Worm (Caenorhabditis elegans) whole organism, L4/young adult: ENCODE measurements around the gene zipt-7.2.

Experiments
- W03F9.2 ChIP-seq: fragments of 150-350 bp; optimal IDR thresholded peaks from 2 replicates; lab custom pipeline; 2014; ENCODE audit warnings: missing biosample characterization, missing genetic modification characterization
- dao-5 ChIP-seq: sonication (generic microtip); optimal IDR thresholded peaks from 2 replicates; lab custom pipeline; 2016; ENCODE audit warnings: missing genotype, missing genetic modification characterization, moderate library complexity, missing compliant biosample characterization
- him-1 ChIP-seq: sonication (generic microtip); optimal IDR thresholded peaks from 2 replicates; lab custom pipeline; 2016; ENCODE audit warnings: missing genotype, missing genetic modification reagents, missing genetic modification characterization, missing compliant biosample characterization

The zipt-7.2 gene

ce11 chrX:15507830-15508347 is at the start of gene zipt-7.2:
Gene zipt-7.2 (minus strand): TSS chrX:15507880.
- TF ChIP-seq dao-5 (tag; lab: Kevin White, UChicago) (no peak), W03F9.2 (tag; lab: Kevin White, UChicago) (no peak), him-1 (no peak)

DNA sequence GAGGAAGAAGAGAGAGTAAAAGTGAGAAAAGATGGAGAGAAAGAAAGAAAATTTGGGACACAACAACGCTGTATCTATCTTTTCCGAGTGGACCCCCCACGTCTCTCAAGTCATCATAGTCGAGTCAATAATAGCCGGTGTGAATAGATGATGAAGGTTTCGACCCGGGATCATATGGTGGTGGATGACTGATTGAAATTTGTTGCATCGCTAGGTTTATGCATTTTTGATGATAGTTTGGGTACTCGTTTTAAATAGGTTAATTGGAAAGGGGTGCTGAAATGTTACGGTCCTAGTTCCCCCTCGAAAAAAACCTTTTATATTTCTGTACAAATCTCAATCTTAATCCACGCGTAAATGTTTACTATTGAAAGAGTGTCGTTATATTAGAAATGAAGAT is 47.8 kb upstream of the zipt-7.2 start:
- TF ChIP-seq W03F9.2 (tag; lab: Kevin White, UChicago) (no peak), dao-5 (tag; lab: Kevin White, UChicago) (no peak), him-1 (no peak)

DNA sequence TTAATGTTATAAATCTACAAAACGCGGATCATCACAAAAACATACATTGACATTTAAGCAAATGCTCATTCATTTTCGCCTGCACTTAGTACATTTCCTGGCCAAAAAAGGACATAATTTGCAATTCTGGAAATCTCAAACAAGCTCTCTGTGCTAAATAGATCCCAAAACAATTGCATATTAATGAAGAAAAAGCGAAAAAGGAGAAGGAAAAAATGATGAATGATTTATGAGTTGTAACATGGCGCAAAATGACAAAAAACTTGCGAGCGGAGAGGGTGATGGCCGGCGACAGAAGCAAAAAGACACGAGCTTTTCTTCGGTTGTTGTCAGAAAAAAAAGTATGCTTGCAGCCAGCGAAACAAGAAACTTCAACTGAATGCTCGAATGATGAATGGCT is 47.2 kb upstream of the zipt-7.2 start:
- TF ChIP-seq dao-5 (tag; lab: Kevin White, UChicago) (no peak), him-1 (no peak), W03F9.2 (tag; lab: Kevin White, UChicago) (no peak)

ce11 chrX:15552024-15552769 is 44.5 kb upstream of the zipt-7.2 start:
- TF ChIP-seq W03F9.2 (tag; lab: Kevin White, UChicago) = no peak
- TF ChIP-seq dao-5 (tag; lab: Kevin White, UChicago) = no peak

DNA sequence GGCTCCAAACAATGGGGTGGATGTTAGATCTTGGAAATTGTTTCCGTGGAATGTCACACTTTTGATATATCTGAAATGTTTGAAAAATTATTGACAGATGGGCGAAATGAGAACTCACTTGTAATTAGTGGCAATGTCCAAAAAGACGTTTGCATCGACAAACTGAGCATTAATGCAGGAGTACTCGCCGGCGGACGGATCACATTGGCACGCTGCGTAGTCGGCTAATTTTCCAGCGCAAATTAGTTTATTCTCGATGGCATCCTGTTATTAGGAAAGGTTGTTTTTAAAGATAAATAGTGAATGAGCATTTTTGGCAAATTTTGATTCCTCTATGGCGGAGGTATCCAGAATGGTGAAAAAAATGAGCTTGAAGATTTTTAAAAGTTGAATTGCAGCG is 43.1 kb upstream of the zipt-7.2 start:
- no peak for TF ChIP-seq W03F9.2 (tag; lab: Kevin White, UChicago)
- TF ChIP-seq dao-5 (tag; lab: Kevin White, UChicago) = no peak
- no peak for TF ChIP-seq him-1

DNA sequence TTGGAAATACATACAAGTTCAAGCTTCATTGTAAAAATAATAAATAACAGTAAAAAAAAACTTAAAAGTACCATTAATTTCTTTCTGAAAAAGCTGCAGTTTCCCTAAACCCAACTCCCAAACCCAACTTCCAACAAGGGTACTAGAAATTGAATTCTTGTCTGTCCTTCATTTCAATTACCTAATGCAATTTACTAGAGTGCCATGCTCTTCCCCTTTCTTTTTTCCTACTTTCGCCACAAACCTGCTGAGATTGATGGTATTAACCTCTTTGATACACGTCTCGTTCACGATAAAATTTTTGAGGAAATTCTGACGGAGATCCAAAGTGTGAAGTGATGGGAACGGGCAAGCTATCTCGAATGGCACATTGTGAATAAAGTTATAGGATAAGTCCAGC is 40.2 kb upstream of the zipt-7.2 start:
- no peak for TF ChIP-seq dao-5 (tag; lab: Kevin White, UChicago)
- no peak for TF ChIP-seq W03F9.2 (tag; lab: Kevin White, UChicago)
- no peak for TF ChIP-seq him-1

- TF ChIP-seq W03F9.2 (tag; lab: Kevin White, UChicago) (no peak), dao-5 (tag; lab: Kevin White, UChicago) (no peak), him-1 (no peak)
These were observed 39.3 kb upstream of the zipt-7.2 start for ce11 chrX:15546943-15547342.

DNA sequence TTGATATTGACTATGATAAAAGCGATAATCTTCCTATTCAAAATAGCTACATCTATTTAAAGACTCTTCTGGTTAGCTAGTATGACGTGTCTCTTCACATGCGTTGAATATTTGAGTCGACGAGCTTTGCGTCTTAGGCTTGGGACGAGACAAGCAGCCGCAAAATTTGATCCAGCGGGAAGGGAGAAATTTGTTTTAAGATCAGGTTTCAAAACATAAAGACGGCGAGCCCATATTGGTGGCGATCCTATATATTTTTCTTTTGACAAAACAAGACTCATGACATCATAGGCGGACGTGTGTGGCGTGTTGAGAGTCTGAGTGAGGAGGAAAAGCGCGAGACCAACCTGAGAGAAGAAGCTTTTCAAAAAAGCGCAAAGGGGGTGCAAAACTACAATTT is 37.8 kb upstream of the zipt-7.2 start:
- TF ChIP-seq dao-5 (tag; lab: Kevin White, UChicago) (no peak), W03F9.2 (tag; lab: Kevin White, UChicago) (no peak), him-1 (no peak)

DNA sequence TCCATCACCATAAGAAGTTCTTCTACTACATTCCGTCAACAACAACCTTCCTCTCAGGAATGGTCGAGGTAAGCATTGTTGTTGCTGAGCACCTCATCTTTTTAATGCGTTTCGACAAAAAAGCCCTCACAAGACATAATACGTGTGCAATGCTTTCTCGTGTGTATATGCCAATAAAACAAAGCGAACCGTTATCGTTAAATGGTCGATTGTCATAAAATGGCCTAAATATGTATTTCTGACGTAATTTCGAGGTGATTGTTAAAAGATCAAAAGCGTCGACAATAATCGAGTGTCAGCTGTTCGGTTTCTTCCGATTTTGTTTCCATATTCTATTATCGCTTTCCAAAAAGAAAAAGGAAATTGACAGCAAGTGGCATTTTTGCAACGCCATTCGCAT is 37.0 kb upstream of the zipt-7.2 start:
- no peak for TF ChIP-seq W03F9.2 (tag; lab: Kevin White, UChicago)
- TF ChIP-seq him-1 = no peak
- no peak for TF ChIP-seq dao-5 (tag; lab: Kevin White, UChicago)

- no peak for TF ChIP-seq dao-5 (tag; lab: Kevin White, UChicago)
- no peak for TF ChIP-seq him-1
- TF ChIP-seq W03F9.2 (tag; lab: Kevin White, UChicago) = no peak
These were observed 33.8 kb upstream of the zipt-7.2 start for ce11 chrX:15541437-15541836.

DNA sequence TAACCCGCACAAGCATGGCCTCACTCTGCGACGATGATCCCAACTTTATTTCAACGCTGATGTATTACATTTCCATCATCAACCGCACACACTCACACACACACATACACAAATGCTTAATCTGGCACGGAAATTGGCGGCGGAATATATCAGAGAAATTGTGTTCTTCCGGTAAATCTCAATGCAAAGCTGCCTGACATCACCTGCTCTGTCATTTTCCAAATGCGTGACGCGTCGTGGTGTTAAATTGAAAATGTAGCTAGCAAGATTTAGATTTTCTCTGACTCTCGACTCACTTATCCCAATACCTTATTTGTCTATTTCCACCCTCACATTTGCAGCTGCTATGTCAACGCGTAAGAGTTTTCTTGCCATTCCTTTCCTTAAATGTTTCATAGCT is 31.6 kb upstream of the zipt-7.2 start:
- TF ChIP-seq W03F9.2 (tag; lab: Kevin White, UChicago) (no peak), him-1 (no peak), dao-5 (tag; lab: Kevin White, UChicago) (no peak)

DNA sequence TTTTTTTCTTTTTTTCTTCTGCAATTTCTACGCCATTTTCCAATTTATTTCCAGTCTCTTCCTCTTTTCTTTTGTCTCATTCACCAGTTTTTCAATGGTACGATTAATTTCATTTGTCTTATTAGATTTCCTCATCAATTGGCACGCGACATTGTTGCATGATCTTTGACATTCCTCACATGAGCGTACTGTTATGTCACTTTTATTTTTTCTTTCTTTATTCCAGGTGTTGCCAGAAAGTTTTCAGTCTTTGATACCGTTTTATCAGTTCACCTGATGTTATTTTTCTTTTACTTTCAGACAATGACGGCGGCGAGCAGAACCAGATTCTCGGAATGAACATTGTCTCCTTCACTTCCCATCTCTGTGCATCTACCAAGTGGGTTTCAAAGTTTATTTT is 29.7 kb upstream of the zipt-7.2 start, which contains the start of the genes olrn-1 and C02C6.14:
Gene olrn-1 (plus strand): TSS at position 301 of the 400 bp plus-strand sequence.
Gene C02C6.14 (plus strand): TSS at position 304 of the 400 bp plus-strand sequence.
- TF ChIP-seq W03F9.2 (tag; lab: Kevin White, UChicago) = no peak
- TF ChIP-seq him-1 = no peak
- TF ChIP-seq dao-5 (tag; lab: Kevin White, UChicago) = no peak

DNA sequence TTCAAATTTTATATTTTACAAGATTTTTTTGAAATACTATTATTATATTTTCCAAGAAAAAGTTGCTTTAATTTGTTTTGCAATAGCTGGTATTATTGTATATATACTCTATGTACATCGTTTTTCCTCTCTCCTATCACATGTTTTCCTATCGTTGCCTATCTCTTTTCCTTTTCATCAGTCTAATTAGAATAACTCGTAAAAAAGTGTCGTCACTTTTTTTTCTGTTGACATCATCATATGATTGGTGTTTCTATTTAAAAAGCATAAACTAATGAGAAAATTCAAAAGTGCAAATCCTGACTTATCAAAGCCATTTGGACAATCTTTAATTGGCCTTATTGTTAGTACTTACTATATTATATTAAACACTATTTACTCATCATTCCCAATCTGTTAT is 28.3 kb upstream of the zipt-7.2 start:
- TF ChIP-seq dao-5 (tag; lab: Kevin White, UChicago) = no peak
- no peak for TF ChIP-seq him-1
- TF ChIP-seq W03F9.2 (tag; lab: Kevin White, UChicago) = no peak

DNA sequence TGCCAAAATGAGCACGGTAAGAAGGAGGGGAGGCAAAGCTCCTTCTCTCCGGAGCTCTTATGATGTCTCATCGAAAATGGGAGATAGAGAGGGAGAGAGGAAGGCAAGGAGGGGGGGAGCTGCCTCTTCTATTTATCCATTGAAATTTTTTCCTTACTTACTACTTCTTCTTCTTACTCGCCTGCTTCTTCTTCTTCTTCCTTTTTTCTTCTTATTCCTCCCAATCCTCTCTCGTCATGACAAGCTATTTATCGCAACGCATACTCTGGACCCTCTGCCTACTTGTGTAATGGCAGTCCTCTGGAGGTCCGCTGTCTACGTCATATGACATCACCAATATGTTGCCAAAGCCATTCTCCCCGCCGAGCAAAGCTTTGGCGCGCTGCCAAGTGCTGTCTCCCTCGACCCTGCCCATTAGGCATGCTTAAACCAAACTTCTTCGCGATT is 27.5 kb upstream of the zipt-7.2 start:
- TF ChIP-seq W03F9.2 (tag; lab: Kevin White, UChicago) = no peak
- peak; percentile 72 for TF ChIP-seq him-1

DNA sequence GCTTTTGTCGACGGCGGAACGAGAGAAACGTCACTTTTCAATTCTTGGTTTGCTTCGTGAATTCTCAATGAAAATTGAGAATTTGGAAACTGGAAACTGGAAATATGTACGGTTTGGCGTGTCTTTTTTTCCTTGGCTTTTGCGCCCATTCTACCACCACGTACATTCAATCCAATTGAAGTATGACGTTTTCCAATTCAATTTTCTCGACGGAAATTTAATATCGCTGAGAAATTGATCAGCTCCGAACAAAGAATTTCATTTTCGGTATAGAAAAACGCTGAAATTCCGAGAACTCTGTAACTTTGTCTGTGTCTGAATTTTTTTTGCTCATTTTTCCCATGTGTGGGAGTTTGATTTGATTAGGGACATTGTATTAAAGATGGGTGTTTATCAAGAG is 25.6 kb upstream of the zipt-7.2 start:
- TF ChIP-seq W03F9.2 (tag; lab: Kevin White, UChicago) (no peak), him-1 (no peak), dao-5 (tag; lab: Kevin White, UChicago) (no peak)
